Comparison of ENCODE assay signal across 3 worm cellular contexts in the genomic region with DNA sequence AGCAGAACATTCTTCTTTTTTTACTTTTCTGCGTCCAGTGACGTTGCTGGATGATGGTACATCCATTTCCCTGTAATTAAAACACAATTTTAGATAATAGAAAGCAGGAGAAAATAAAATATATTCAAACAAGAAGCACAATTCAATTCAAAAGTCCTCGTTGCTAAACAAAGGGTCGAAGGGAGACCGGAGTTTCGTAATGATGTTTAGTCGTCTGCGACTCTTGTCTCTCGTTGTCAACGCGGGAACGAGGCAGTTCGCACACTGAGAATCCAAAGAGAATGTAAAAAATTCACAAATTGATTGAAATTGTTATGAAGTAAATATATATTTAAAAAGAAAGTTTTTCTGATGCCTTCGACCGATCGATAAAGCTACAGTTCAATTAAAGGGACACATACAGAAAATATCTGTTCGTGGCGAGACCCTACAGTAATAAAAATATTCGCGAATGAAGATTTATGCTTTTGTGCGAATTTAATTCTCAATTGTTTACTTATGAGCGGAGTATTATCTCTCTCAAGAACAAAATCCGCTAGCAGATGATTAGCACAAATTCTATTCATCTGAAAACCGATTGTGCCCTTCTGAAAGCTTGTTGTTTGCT.
TF ChIP-seq lines count a peak whose summit lies in the region.

A gene (minus strand): TSS at position 111 of the 607 bp plus-strand sequence.

TF ChIP-seq in whole organism, L1 larva, 84 proteins besides CTCF, POLR2A, EP300 and RAD21 (continued from another document):
- TF ChIP-seq ceh-63 (GFP tag; optimal IDR thresholded peaks at IDR 0.05; lab: Kevin White, UChicago) = no peak
- peak; percentile 22 for TF ChIP-seq rnt-1 (tag; optimal IDR thresholded peaks at IDR 0.05; lab: Kevin White, UChicago)
- TF ChIP-seq nhr-47 (tag; optimal IDR thresholded peaks at IDR 0.05; lab: Kevin White, UChicago) = no peak
- TF ChIP-seq tbx-2 (tag; optimal IDR thresholded peaks at IDR 0.05; lab: Kevin White, UChicago) = no peak
- peak; percentile 26 for TF ChIP-seq swsn-7 (tag; optimal IDR thresholded peaks at IDR 0.05; lab: Kevin White, UChicago)
- TF ChIP-seq xbp-1 (tag; optimal IDR thresholded peaks at IDR 0.05; lab: Kevin White, UChicago) = peak; percentile 33
- TF ChIP-seq ceh-82 (tag; optimal IDR thresholded peaks at IDR 0.05; lab: Kevin White, UChicago) = peak; percentile 10 to 54 (median 26)
- TF ChIP-seq lsy-2 (tag; optimal IDR thresholded peaks at IDR 0.05; lab: Kevin White, UChicago) = peak; percentile 66 to 83
- TF ChIP-seq unc-62 (GFP tag; optimal IDR thresholded peaks at IDR 0.05; lab: Kevin White, UChicago) = no peak

TF ChIP-seq in whole organism, L4 larva, 104 proteins besides CTCF, POLR2A, EP300 and RAD21 (continued from another document):
- TF ChIP-seq mxl-2 (GFP tag; conservative IDR thresholded peaks at IDR 0.05; lab: Robert Waterston, UW) = no peak
- no peak for TF ChIP-seq ZK546.5 (tag; optimal IDR thresholded peaks at IDR 0.05; lab: Kevin White, UChicago)
TF ChIP-seq in whole organism, L4 larva: peak in this region for 5.

TF ChIP-seq in whole organism, young adult, 124 proteins besides CTCF, POLR2A, EP300 and RAD21 (continued from another document):
- no peak for TF ChIP-seq hrde-1 (tag; optimal IDR thresholded peaks at IDR 0.05; lab: Kevin White, UChicago; ENCODE audit: borderline replicate concordance)
- TF ChIP-seq Y56A3A.18 (GFP tag; IDR thresholded peaks at IDR 0.05; lab: Robert Waterston, UW) = no peak
- no peak for TF ChIP-seq egl-44 (GFP tag; IDR thresholded peaks at IDR 0.05; lab: Robert Waterston, UW)
- TF ChIP-seq ceh-58 (GFP tag; IDR thresholded peaks at IDR 0.05; lab: Robert Waterston, UW) = no peak
- TF ChIP-seq cebp-1 (GFP tag; IDR thresholded peaks at IDR 0.05; lab: Robert Waterston, UW) = no peak
- TF ChIP-seq cebp-1 (tag; optimal IDR thresholded peaks at IDR 0.05; lab: Kevin White, UChicago) = no peak
- TF ChIP-seq nfya-1 (tag; optimal IDR thresholded peaks at IDR 0.05; lab: Kevin White, UChicago; ENCODE audit: borderline replicate concordance, insufficient read depth) = no peak
- TF ChIP-seq dpl-1 (GFP tag; optimal IDR thresholded peaks at IDR 0.05; lab: Kevin White, UChicago) = no peak
- TF ChIP-seq C17E4.6 (GFP tag; IDR thresholded peaks at IDR 0.05; lab: Robert Waterston, UW) = no peak
- no peak for TF ChIP-seq gei-17 (GFP tag; optimal IDR thresholded peaks at IDR 0.05; lab: Kevin White, UChicago)
- no peak for TF ChIP-seq hsf-1 (GFP tag; IDR thresholded peaks at IDR 0.05; lab: Robert Waterston, UW)
- no peak for TF ChIP-seq bed-1 (GFP tag; IDR thresholded peaks at IDR 0.05; lab: Robert Waterston, UW)
- TF ChIP-seq nhr-90 (tag; optimal IDR thresholded peaks at IDR 0.05; lab: Kevin White, UChicago) = no peak
- no peak for TF ChIP-seq F22D6.2 (tag; optimal IDR thresholded peaks at IDR 0.05; lab: Kevin White, UChicago)
- peak; percentile 81 for TF ChIP-seq lsl-1 (GFP tag; optimal IDR thresholded peaks at IDR 0.05; lab: Kevin White, UChicago)
- no peak for TF ChIP-seq lir-1 (GFP tag; conservative IDR thresholded peaks at IDR 0.05; lab: Robert Waterston, UW)
TF ChIP-seq in whole organism, young adult: peak in this region for 12.
